Fruit fly (Drosophila melanogaster) whole organism, pupa: ENCODE data around the gene CG18234.
A peak's percentile ranks its signal among the peaks of the same experiment; 100 is the strongest.

Experiments
- CG10348 ChIP-seq: fragments of 200-800 bp; sonication (Bioruptor generic); IDR thresholded peaks from 2 replicates; pipeline ENCODE4 v1.3.6; 2022; ENCODE audit warnings: missing biosample characterization, missing genetic modification characterization
- CG12605 ChIP-seq: fragments of 200-800 bp; sonication (Bioruptor generic); IDR thresholded peaks from 2 replicates; pipeline ENCODE4 v1.3.6; 2022; ENCODE audit warnings: missing biosample characterization, missing genetic modification characterization
- CG13204 ChIP-seq: fragments of 200-800 bp; sonication (Bioruptor generic); optimal IDR thresholded peaks from 2 replicates; lab custom pipeline; 2018; ENCODE audit warnings: missing biosample characterization, mild to moderate bottlenecking, missing genetic modification characterization, moderate library complexity
- CG14655 ChIP-seq: fragments of 200-800 bp; sonication (Bioruptor generic); optimal IDR thresholded peaks from 3 replicates; lab custom pipeline; 2017; ENCODE audit warnings: mild to moderate bottlenecking, missing biosample characterization, missing genetic modification reagents, missing genetic modification characterization
- CG15710 ChIP-seq: fragments of 200-800 bp; sonication (Bioruptor generic); optimal IDR thresholded peaks from 2 replicates; lab custom pipeline; 2018; ENCODE audit warnings: missing biosample characterization, mild to moderate bottlenecking, missing genetic modification characterization, moderate library complexity
- CG17806 ChIP-seq: fragments of 200-800 bp; sonication (Bioruptor generic); optimal IDR thresholded peaks from 2 replicates; lab custom pipeline; 2018; ENCODE audit warnings: missing biosample characterization, mild to moderate bottlenecking, missing genetic modification characterization, moderate library complexity
- CG32121 ChIP-seq: fragments of 200-800 bp; sonication (Bioruptor generic); IDR thresholded peaks from 2 replicates; pipeline ENCODE4 v1.3.6; 2022; ENCODE audit warnings: missing biosample characterization, missing genetic modification characterization
- CG34367 ChIP-seq: fragments of 200-800 bp; sonication (Bioruptor generic); optimal IDR thresholded peaks from 2 replicates; lab custom pipeline; 2018; ENCODE audit warnings: missing biosample characterization, mild to moderate bottlenecking, missing genetic modification characterization
- CG4496 ChIP-seq: fragments of 200-800 bp; sonication (Bioruptor generic); IDR thresholded peaks from 3 replicates; pipeline ENCODE4 v1.3.6; 2022; ENCODE audit warnings: missing biosample characterization, missing genetic modification characterization
- CG8159 ChIP-seq: fragments of 200-800 bp; sonication (Bioruptor generic); optimal IDR thresholded peaks from 3 replicates; lab custom pipeline; 2018; ENCODE audit warnings: missing biosample characterization, mild to moderate bottlenecking, missing genetic modification characterization, moderate library complexity
- CG8301 ChIP-seq: fragments of 200-800 bp; sonication (Bioruptor generic); optimal IDR thresholded peaks from 2 replicates; lab custom pipeline; 2018; ENCODE audit warnings: missing biosample characterization, mild to moderate bottlenecking, missing genetic modification characterization
- CG9948 ChIP-seq: fragments of 200-800 bp; sonication (Bioruptor generic); optimal IDR thresholded peaks from 2 replicates; lab custom pipeline; 2018; ENCODE audit warnings: missing biosample characterization, mild to moderate bottlenecking, missing genetic modification characterization, moderate library complexity
- D1 ChIP-seq: fragments of 200-800 bp; sonication (Bioruptor generic); optimal IDR thresholded peaks from 2 replicates; lab custom pipeline; 2018; ENCODE audit warnings: missing biosample characterization, mild to moderate bottlenecking, missing genetic modification characterization, moderate library complexity
- EcR ChIP-seq: fragments of 200-800 bp; sonication (Bioruptor generic); optimal IDR thresholded peaks from 3 replicates; lab custom pipeline; 2019; ENCODE audit warnings: missing biosample characterization, missing genetic modification characterization, mild to moderate bottlenecking, moderate library complexity, missing genetic modification reagents
- Ets98B ChIP-seq: fragments of 200-800 bp; sonication (Bioruptor generic); IDR thresholded peaks from 2 replicates; pipeline ENCODE4 v1.3.6; 2022; ENCODE audit warnings: missing biosample characterization, missing genetic modification characterization
- Pif1A ChIP-seq: fragments of 200-800 bp; sonication (Bioruptor generic); optimal IDR thresholded peaks from 3 replicates; lab custom pipeline; 2016; ENCODE audit warnings: missing biosample characterization, missing genetic modification characterization
- Pif1B ChIP-seq: fragments of 200-800 bp; sonication (Bioruptor generic); optimal IDR thresholded peaks from 3 replicates; lab custom pipeline; 2016; ENCODE audit warnings: missing biosample characterization, missing genetic modification characterization
- Snoo ChIP-seq: fragments of 200-800 bp; sonication (Bioruptor generic); optimal IDR thresholded peaks from 3 replicates; lab custom pipeline; 2017; ENCODE audit warnings: missing biosample characterization, mild to moderate bottlenecking, missing genetic modification characterization, inconsistent platforms
- fd96Ca ChIP-seq: fragments of 200-800 bp; sonication (Bioruptor generic); IDR thresholded peaks from 3 replicates; pipeline ENCODE4 v1.3.6; 2022; ENCODE audit warnings: missing biosample characterization, missing genetic modification characterization
- gl ChIP-seq: fragments of 200-800 bp; sonication (Bioruptor generic); optimal IDR thresholded peaks from 2 replicates; lab custom pipeline; 2018; ENCODE audit warnings: missing biosample characterization, mild to moderate bottlenecking, missing genetic modification characterization
- rn ChIP-seq: fragments of 200-800 bp; sonication (Bioruptor generic); IDR thresholded peaks from 2 replicates; pipeline ENCODE4 v1.3.6; 2022; ENCODE audit warnings: missing biosample characterization, missing genetic modification characterization

CG18234 gene

dm6 chr3L:18611600-18611999 lies 8.4 kb downstream of the CG18234 start, which contains the start of gene CG32199:
CG32199 (plus strand) TSS chr3L:18611900.
- TF ChIP-seq CG14655 (GFP tag; lab: Kevin White, UChicago) (no peak), gl (tag; lab: Kevin White, UChicago) (no peak), CG32121 (GFP tag; lab: Robert Waterston, UW) (no peak)

dm6 chr3L:18617893-18618577 lies 14.8 kb downstream of the CG18234 start, which contains the start of the genes CG13380 and CG4174:
CG13380 (minus strand) TSS chr3L:18617943.
CG4174 (minus strand) TSS chr3L:18617943.
- TF ChIP-seq CG8159 (tag; lab: Kevin White, UChicago) (no peak), CG14655 (GFP tag; lab: Kevin White, UChicago) (no peak), rn (GFP tag; lab: Robert Waterston, UW) (no peak), Pif1A (GFP tag; lab: Kevin White, UChicago) (no peak), D1 (tag; lab: Kevin White, UChicago) (peak; percentile 85), CG12605 (GFP tag; lab: Robert Waterston, UW) (peak; percentile 31; the same call in 1 of the 2 replicates), CG10348 (GFP tag; lab: Robert Waterston, UW) (no peak)

- TF ChIP-seq fd96Ca (GFP tag; lab: Robert Waterston, UW), result no peak; the same call in 2 of the 3 replicates
- TF ChIP-seq Pif1A (GFP tag; lab: Kevin White, UChicago), result no peak
- no peak for TF ChIP-seq Pif1B
- no peak for TF ChIP-seq D1 (tag; lab: Kevin White, UChicago)
- no peak for TF ChIP-seq rn (GFP tag; lab: Robert Waterston, UW)
- TF ChIP-seq CG15710, result no peak
- peak; percentile 26 for TF ChIP-seq CG8159 (tag; lab: Kevin White, UChicago)
- peak; percentile 35; the same call in 1 of the 3 replicates for TF ChIP-seq CG4496
- TF ChIP-seq CG13204 (GFP tag; lab: Kevin White, UChicago), result peak; percentile 14
- TF ChIP-seq CG14655 (GFP tag; lab: Kevin White, UChicago), result peak; percentile 52
- TF ChIP-seq CG12605 (GFP tag; lab: Robert Waterston, UW), result no peak
- peak; percentile 50 for TF ChIP-seq Snoo
- TF ChIP-seq CG9948 (tag; lab: Kevin White, UChicago), result peak; percentile 11
- peak; percentile 48; the same call in 1 of the 2 replicates for TF ChIP-seq Ets98B
- TF ChIP-seq CG17806 (tag; lab: Kevin White, UChicago), result peak; percentile 28
- TF ChIP-seq gl (tag; lab: Kevin White, UChicago), result no peak
- TF ChIP-seq EcR, result peak; percentile 100
- no peak for TF ChIP-seq CG34367
- TF ChIP-seq CG32121 (GFP tag; lab: Robert Waterston, UW), result no peak
- 0 out of 2 replicates have a peak, but pooled peaks have one; percentile 27 for TF ChIP-seq CG10348 (GFP tag; lab: Robert Waterston, UW)
- peak; percentile 58 for TF ChIP-seq CG8301 (tag; lab: Kevin White, UChicago)
These were observed 17.9 kb downstream of the CG18234 start for dm6 chr3L:18620988-18621734.

- TF ChIP-seq CG13204 (GFP tag; lab: Kevin White, UChicago) (peak; percentile 41), CG17806 (tag; lab: Kevin White, UChicago) (no peak), CG12605 (GFP tag; lab: Robert Waterston, UW) (0 out of 2 replicates have a peak, but pooled peaks have one; percentile 5), CG4496 (peak; percentile 9; the same call in 1 of the 3 replicates), CG10348 (GFP tag; lab: Robert Waterston, UW) (no peak), CG14655 (GFP tag; lab: Kevin White, UChicago) (peak; percentile 20), fd96Ca (GFP tag; lab: Robert Waterston, UW) (no peak)
These were observed 18.7 kb downstream of the CG18234 start, which contains the start of gene not for dm6 chr3L:18621735-18622421. not (minus strand) TSS chr3L:18622129.

dm6 chr3L:18622422-18622739 lies 19.2 kb downstream of the CG18234 start, which contains the start of gene bora:
bora (plus strand) TSS chr3L:18622692.
- TF ChIP-seq CG10348 (GFP tag; lab: Robert Waterston, UW) (no peak), D1 (tag; lab: Kevin White, UChicago) (no peak), Pif1B (no peak), CG13204 (GFP tag; lab: Kevin White, UChicago) (no peak), CG8301 (tag; lab: Kevin White, UChicago) (no peak), CG34367 (no peak), CG17806 (tag; lab: Kevin White, UChicago) (no peak), CG4496 (no peak), rn (GFP tag; lab: Robert Waterston, UW) (no peak), fd96Ca (GFP tag; lab: Robert Waterston, UW) (no peak), CG14655 (GFP tag; lab: Kevin White, UChicago) (no peak), CG12605 (GFP tag; lab: Robert Waterston, UW) (no peak), CG9948 (tag; lab: Kevin White, UChicago) (no peak), Pif1A (GFP tag; lab: Kevin White, UChicago) (no peak), CG8159 (tag; lab: Kevin White, UChicago) (no peak), Ets98B (no peak), gl (tag; lab: Kevin White, UChicago) (no peak), CG15710 (no peak), Snoo (no peak), EcR (no peak)
